Fruit fly (Drosophila melanogaster) whole organism, larva: ENCODE data around the gene Surf4.

ENCODE experiments used
- noc ChIP-seq: fragments of 200-800 bp; sonication (Bioruptor generic); optimal IDR thresholded peaks from 3 replicates; lab custom pipeline; 2019; ENCODE audit warnings: missing biosample characterization, mild to moderate bottlenecking, missing genetic modification characterization, moderate library complexity

Gene Surf4

DNA sequence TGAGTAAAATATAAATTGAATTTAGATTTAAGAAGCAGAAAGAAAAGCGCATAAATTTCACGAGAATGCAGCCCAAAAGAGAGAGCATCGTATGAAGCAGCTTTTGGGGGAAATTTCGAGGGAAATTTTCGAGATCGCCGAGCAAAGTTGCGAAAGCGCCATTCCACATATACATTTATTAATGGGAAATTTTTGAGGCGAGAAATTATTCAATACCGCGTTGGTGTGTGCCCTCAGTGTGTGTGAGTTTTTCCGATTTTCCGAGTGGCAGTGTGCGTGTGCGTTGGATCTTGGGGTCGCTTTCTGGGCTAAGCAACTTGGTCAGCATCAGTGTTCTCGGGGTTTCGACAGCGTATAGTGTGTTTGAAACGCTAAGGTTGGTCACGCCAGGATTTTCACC, 36.1 kb downstream of the Surf4 start, which contains the start of gene Tm2:
TSS of gene Tm2 (plus strand) at position 270 of the 400 bp plus-strand sequence.
- TF ChIP-seq noc (tag; lab: Kevin White, UChicago): no peak

DNA sequence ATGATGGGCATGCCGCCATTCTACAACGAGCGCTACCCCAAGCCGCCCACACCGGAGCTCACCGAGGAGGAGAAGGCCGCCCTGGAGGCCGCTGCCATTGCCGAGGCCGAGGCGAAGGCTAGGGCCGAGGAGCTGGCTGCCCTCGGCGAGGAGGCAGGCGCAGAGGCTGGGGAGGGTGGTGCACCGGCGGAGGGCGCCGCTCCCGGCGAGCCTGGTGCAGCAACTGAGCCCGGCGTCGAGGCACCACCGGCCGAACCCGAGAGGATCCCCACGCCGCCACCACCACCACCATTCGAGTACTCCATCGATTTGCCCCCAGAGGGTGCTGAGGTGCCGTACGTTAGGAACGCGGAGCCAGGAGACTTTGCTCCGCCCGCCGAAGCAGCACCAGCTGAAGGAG, 40.7 kb downstream of the Surf4 start:
- TF ChIP-seq noc (tag; lab: Kevin White, UChicago): no peak

DNA sequence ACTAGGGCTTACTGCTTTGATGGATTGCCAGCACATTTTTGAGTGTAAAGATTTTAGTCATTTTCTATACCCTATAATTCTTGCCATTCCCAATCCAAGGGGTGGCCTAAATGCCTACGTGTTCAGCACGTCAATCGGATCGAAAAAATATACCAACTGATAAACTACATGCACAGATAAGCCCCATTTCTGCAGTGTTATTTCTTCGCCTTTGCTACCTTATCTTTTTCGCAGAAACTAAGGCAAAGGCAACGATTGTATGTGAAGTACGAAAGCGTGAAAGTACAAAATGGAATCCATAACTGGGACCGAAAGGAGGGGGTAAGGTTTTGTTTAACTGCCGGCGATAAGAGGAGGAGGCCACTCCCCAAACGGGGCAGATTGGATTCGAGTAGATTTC, 48.1 kb downstream of the Surf4 start:
- TF ChIP-seq noc (tag; lab: Kevin White, UChicago): peak; percentile 51

DNA sequence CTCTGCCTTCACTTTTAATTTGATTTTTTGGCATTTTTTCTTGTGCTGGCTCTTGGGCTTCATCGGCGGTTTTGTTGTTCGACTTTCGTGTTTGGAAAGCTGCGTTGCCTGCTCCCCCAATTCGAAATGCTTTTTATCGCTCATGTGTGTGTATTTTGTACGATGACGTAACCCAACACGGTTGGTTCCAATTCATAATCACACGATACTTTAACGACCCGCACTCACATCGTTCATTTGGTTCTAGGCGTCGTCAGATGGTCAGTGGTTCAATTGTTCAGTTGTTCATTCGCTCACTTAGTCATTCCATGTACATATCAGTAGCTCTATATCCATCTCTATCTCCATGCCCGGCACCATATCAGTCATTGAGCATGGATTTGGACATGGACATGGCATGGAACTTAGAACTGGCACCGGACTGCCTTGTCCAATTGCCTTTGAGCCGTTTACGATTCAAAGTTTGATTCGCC, 52.1 kb downstream of the Surf4 start:
- TF ChIP-seq noc (tag; lab: Kevin White, UChicago): no peak
